Fruit fly (Drosophila melanogaster) whole organism, wandering third instar larva: ENCODE data around the gene Muc96D.
A peak's percentile ranks its signal among the peaks of the same experiment; 100 is the strongest.

Experiments used
- Abd-B ChIP-seq: fragments of >200 bp; optimal IDR thresholded peaks from 2 replicates; lab custom pipeline; 2017; ENCODE audit warnings: missing biosample characterization, missing genetic modification characterization
- CG32264 ChIP-seq: fragments of 200-800 bp; sonication (Bioruptor generic); optimal IDR thresholded peaks from 2 replicates; lab custom pipeline; 2016; ENCODE audit warnings: missing biosample characterization, missing genetic modification characterization
- CG9705 ChIP-seq: fragments of 200-800 bp; sonication (Bioruptor generic); optimal IDR thresholded peaks from 2 replicates; lab custom pipeline; 2018; ENCODE audit warnings: missing biosample characterization, mild to moderate bottlenecking, missing genetic modification characterization
- CrebA ChIP-seq: fragments of 200-800 bp; sonication (Bioruptor generic); optimal IDR thresholded peaks from 2 replicates; lab custom pipeline; 2016; ENCODE audit warnings: missing biosample characterization, mild to moderate bottlenecking, missing genetic modification characterization, borderline replicate concordance
- Dfd ChIP-seq: fragments of >200 bp; optimal IDR thresholded peaks from 2 replicates; lab custom pipeline; 2017; ENCODE audit warnings: missing biosample characterization, missing genetic modification characterization
- Dif ChIP-seq: fragments of 200-275, 200-300 bp; sonication (Bioruptor generic); optimal IDR thresholded peaks from 2 replicates; lab custom pipeline; 2018; ENCODE audit warnings: missing biosample characterization, missing genetic modification characterization; ENCODE audit not compliant: partially characterized antibody
- HLH106 ChIP-seq: fragments of 200-800 bp; optimal IDR thresholded peaks from 3 replicates; lab custom pipeline; 2019; ENCODE audit warnings: missing biosample characterization, mild to moderate bottlenecking, missing genetic modification characterization, moderate library complexity
- Hnf4 ChIP-seq: fragments of 200-800 bp; sonication (Bioruptor generic); optimal IDR thresholded peaks from 2 replicates; lab custom pipeline; 2016; ENCODE audit warnings: missing biosample characterization, mild to moderate bottlenecking, missing genetic modification characterization
- Hr78 ChIP-seq: fragments of >200 bp; optimal IDR thresholded peaks from 2 replicates; lab custom pipeline; 2017; ENCODE audit warnings: missing biosample characterization, missing genetic modification characterization
- Jra ChIP-seq: sonication (Bioruptor generic); optimal IDR thresholded peaks from 2 replicates; lab custom pipeline; 2016; ENCODE audit warnings: missing biosample characterization, missing genetic modification characterization
- Myc ChIP-seq: fragments of >200 bp; optimal IDR thresholded peaks from 2 replicates; lab custom pipeline; 2017
- N ChIP-seq: fragments of >200 bp; optimal IDR thresholded peaks from 2 replicates; lab custom pipeline; 2018; ENCODE audit warnings: missing biosample characterization, missing external identifiers, missing genetic modification characterization
- OdsH ChIP-seq: fragments of 200-800 bp; sonication (Bioruptor generic); optimal IDR thresholded peaks from 2 replicates; lab custom pipeline; 2016; ENCODE audit warnings: missing biosample characterization, mild to moderate bottlenecking, missing genetic modification characterization
- Vsx2 ChIP-seq: fragments of 200-300, 225-300 bp; sonication (Bioruptor generic); optimal IDR thresholded peaks from 2 replicates; lab custom pipeline; 2018; ENCODE audit warnings: missing biosample characterization, missing genetic modification characterization; ENCODE audit not compliant: partially characterized antibody
- br ChIP-seq: fragments of 200-800 bp; sonication (Bioruptor generic); optimal IDR thresholded peaks from 2 replicates; lab custom pipeline; 2016; ENCODE audit warnings: missing biosample characterization, missing genetic modification characterization
- dl ChIP-seq, 2 experiments: fragments of 175-275, 200-275 bp in 1 of 2; fragments of 200-275 bp in 1 of 2; sonication (Bioruptor generic); optimal IDR thresholded peaks; lab custom pipeline; 2018; ENCODE audit warnings: mild to moderate bottlenecking in 2 of 2, missing biosample characterization in 2 of 2, missing genetic modification characterization in 2 of 2, moderate library complexity in 2 of 2; ENCODE audit not compliant: partially characterized antibody in 2 of 2, insufficient read depth in 1 of 2
- dmrt93B ChIP-seq: fragments of 200-800 bp; sonication (Bioruptor generic); optimal IDR thresholded peaks from 2 replicates; lab custom pipeline; 2018; ENCODE audit warnings: missing biosample characterization, mild to moderate bottlenecking, missing genetic modification characterization
- dsf ChIP-seq: sonication (Bioruptor generic); optimal IDR thresholded peaks from 2 replicates; lab custom pipeline; 2016; ENCODE audit warnings: missing biosample characterization, missing genetic modification characterization, borderline replicate concordance
- ey ChIP-seq: fragments of 200-800 bp; sonication (Bioruptor generic); optimal IDR thresholded peaks from 2 replicates; lab custom pipeline; 2016; ENCODE audit warnings: missing biosample characterization, missing genetic modification characterization
- foxo ChIP-seq, 2 experiments: fragments of 200-800 bp; sonication (Bioruptor generic); optimal IDR thresholded peaks; 2 replicates in 1 of 2; 3 replicates in 1 of 2; lab custom pipeline; 2016 to 2017; ENCODE audit warnings: missing biosample characterization in 2 of 2, missing genetic modification characterization in 2 of 2
- fru ChIP-seq: fragments of 200-800 bp; sonication (Bioruptor generic); optimal IDR thresholded peaks from 3 replicates; lab custom pipeline; 2016; ENCODE audit warnings: missing biosample characterization, mild to moderate bottlenecking, missing genetic modification characterization
- jim ChIP-seq: fragments of 175-275, 200-325 bp; sonication (Bioruptor generic); optimal IDR thresholded peaks from 2 replicates; lab custom pipeline; 2016; ENCODE audit warnings: missing biosample characterization, mild to moderate bottlenecking, missing genetic modification characterization
- lola ChIP-seq: fragments of >200 bp; optimal IDR thresholded peaks from 2 replicates; lab custom pipeline; 2017; ENCODE audit warnings: missing biosample characterization, missing genetic modification characterization
- rgr ChIP-seq: fragments of 200-800 bp; sonication (Bioruptor generic); optimal IDR thresholded peaks from 3 replicates; lab custom pipeline; 2016; ENCODE audit warnings: missing biosample characterization, mild to moderate bottlenecking, missing genetic modification characterization
- sage ChIP-seq: fragments of 200-800 bp; sonication (Bioruptor generic); optimal IDR thresholded peaks from 2 replicates; lab custom pipeline; 2016; ENCODE audit warnings: missing biosample characterization, mild to moderate bottlenecking, missing genetic modification characterization
- sv ChIP-seq: fragments of 200-800 bp; sonication (Bioruptor generic); optimal IDR thresholded peaks from 3 replicates; lab custom pipeline; 2016; ENCODE audit warnings: missing biosample characterization, missing genetic modification characterization
- tai ChIP-seq: sonication (Bioruptor generic); optimal IDR thresholded peaks from 2 replicates; lab custom pipeline; 2016; ENCODE audit warnings: missing biosample characterization, missing genetic modification characterization
- usp ChIP-seq: fragments of >200 bp; optimal IDR thresholded peaks from 2 replicates; lab custom pipeline; 2017; ENCODE audit warnings: missing biosample characterization, missing genetic modification characterization

Gene Muc96D

dm6 chr3R:25388522-25388921 is 11.9 kb downstream of the Muc96D start:
- TF ChIP-seq Dif (GFP tag; lab: Kevin White, UChicago) = no peak
- TF ChIP-seq Hr78 (GFP tag; lab: Kevin White, UChicago) = no peak
- no peak for TF ChIP-seq br (GFP tag; lab: Kevin White, UChicago)
- no peak for TF ChIP-seq Vsx2 (GFP tag; lab: Kevin White, UChicago)
- no peak for TF ChIP-seq jim (GFP tag; lab: Kevin White, UChicago)
- TF ChIP-seq lola (GFP tag; lab: Kevin White, UChicago) = no peak
- no peak for TF ChIP-seq dsf
- TF ChIP-seq N (GFP tag; lab: Kevin White, UChicago) = no peak
- TF ChIP-seq CG32264 = no peak
- no peak for TF ChIP-seq usp (GFP tag; lab: Kevin White, UChicago)
- TF ChIP-seq HLH106 (tag; lab: Kevin White, UChicago) = no peak
- TF ChIP-seq Jra (GFP tag; lab: Kevin White, UChicago) = no peak
- TF ChIP-seq, all 38 proteins: peak for 0

- TF ChIP-seq Dif (GFP tag; lab: Kevin White, UChicago) (no peak), Dfd (GFP tag; lab: Kevin White, UChicago) (peak; percentile 99)
These were observed 16.2 kb downstream of the Muc96D start for dm6 chr3R:25384206-25384605.

dm6 chr3R:25383400-25383799 is 17.0 kb downstream of the Muc96D start, which contains the start of gene CG31437:
Gene CG31437 (plus strand): TSS chr3R:25383700.
- TF ChIP-seq N (GFP tag; lab: Kevin White, UChicago) (no peak), Vsx2 (GFP tag; lab: Kevin White, UChicago) (no peak), ey (GFP tag; lab: Kevin White, UChicago) (no peak), Hnf4 (GFP tag; lab: Kevin White, UChicago) (no peak)

dm6 chr3R:25382681-25383080 is 17.8 kb downstream of the Muc96D start, which contains the start of gene alrm:
Gene alrm (minus strand): TSS chr3R:25382781.
- no peak for TF ChIP-seq sage (GFP tag; lab: Kevin White, UChicago)
- no peak for TF ChIP-seq rgr (GFP tag; lab: Kevin White, UChicago)
- no peak for TF ChIP-seq HLH106 (tag; lab: Kevin White, UChicago)
- TF ChIP-seq br (GFP tag; lab: Kevin White, UChicago) = no peak
- no peak for TF ChIP-seq dl (GFP tag; optimal IDR thresholded peaks at IDR 0.05; lab: Kevin White, UChicago; ENCODE audit: insufficient read depth in 1 of 2, partially characterized antibody in 2 of 2)
- no peak for TF ChIP-seq fru (GFP tag; lab: Kevin White, UChicago)

dm6 chr3R:25357985-25358384 is 42.5 kb downstream of the Muc96D start, which contains the start of gene ND-49L:
Gene ND-49L (plus strand): TSS chr3R:25358285.
- no peak for TF ChIP-seq dmrt93B
- TF ChIP-seq CrebA (GFP tag; lab: Kevin White, UChicago) = no peak
- no peak for TF ChIP-seq ey (GFP tag; lab: Kevin White, UChicago)
- no peak for TF ChIP-seq tai (GFP tag; lab: Kevin White, UChicago)
- TF ChIP-seq foxo (GFP tag; optimal IDR thresholded peaks at IDR 0.05; lab: Kevin White, UChicago) = no peak
- no peak for TF ChIP-seq Abd-B (GFP tag; lab: Kevin White, UChicago)
- TF ChIP-seq jim (GFP tag; lab: Kevin White, UChicago) = no peak
- no peak for TF ChIP-seq OdsH (GFP tag; lab: Kevin White, UChicago)
- no peak for TF ChIP-seq rgr (GFP tag; lab: Kevin White, UChicago)
- no peak for TF ChIP-seq sv (GFP tag; lab: Kevin White, UChicago)
- TF ChIP-seq CG9705 (GFP tag; lab: Kevin White, UChicago) = no peak
- TF ChIP-seq Myc (lab: Kevin White, UChicago) = no peak
